Worm (Caenorhabditis elegans) whole organism, L4/young adult: Measurements from ENCODE around the gene T25B9.4.
"Not testable (repeated sequence)": the region's sequence is repeated elsewhere in the genome, so short reads cannot be mapped to it uniquely, and the experiment has no call there.

Experiments used
- W03F9.2 ChIP-seq: fragments of 150-350 bp; optimal IDR thresholded peaks from 2 replicates; lab custom pipeline; 2014; ENCODE audit warnings: missing biosample characterization, missing genetic modification characterization
- dao-5 ChIP-seq: sonication (generic microtip); optimal IDR thresholded peaks from 2 replicates; lab custom pipeline; 2016; ENCODE audit warnings: missing genotype, missing genetic modification characterization, moderate library complexity, missing compliant biosample characterization
- him-1 ChIP-seq: sonication (generic microtip); optimal IDR thresholded peaks from 2 replicates; lab custom pipeline; 2016; ENCODE audit warnings: missing genotype, missing genetic modification reagents, missing genetic modification characterization, missing compliant biosample characterization

Gene T25B9.4

DNA sequence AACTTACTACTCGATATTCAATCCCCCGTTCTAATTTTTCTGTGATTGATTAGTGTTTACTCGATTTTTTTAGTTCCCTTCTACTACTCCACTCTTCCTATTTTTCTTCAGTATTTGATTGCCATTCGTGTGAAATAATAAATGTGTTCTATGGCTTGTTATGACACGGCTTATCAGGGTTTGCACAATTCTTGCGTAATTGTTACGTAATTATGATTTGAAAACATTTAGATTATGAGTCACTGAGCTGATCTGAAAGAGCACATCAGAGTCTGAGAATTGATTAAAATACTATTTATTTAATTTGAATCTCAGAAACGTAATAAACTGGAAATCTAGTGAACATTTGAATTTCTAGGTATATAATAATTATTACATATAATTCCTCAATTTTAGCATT lies 20.1 kb upstream of the T25B9.4 start:
- TF ChIP-seq dao-5 (no peak), him-1 (tag; lab: Kevin White, UChicago) (no peak), W03F9.2 (no peak)

DNA sequence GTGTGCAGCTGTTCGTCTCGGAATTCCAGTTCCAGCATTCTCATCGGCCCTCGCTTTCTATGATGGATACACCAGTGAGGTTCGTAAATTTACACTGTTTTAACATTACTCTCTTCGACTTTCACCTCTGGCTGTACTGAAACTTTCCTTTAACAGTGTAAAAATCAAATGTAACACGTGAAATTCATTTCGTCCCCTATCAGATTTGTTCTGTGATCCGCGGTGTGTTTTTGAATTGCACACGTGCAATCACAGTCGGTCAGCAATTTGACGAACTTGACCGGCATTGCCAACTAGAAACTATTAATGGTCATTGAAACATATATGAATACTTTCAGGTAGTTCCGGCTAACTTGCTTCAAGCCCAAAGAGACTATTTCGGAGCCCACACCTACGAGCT lies 19.6 kb upstream of the T25B9.4 start:
- no peak for TF ChIP-seq dao-5
- TF ChIP-seq him-1 (tag; lab: Kevin White, UChicago), result no peak
- no peak for TF ChIP-seq W03F9.2

DNA sequence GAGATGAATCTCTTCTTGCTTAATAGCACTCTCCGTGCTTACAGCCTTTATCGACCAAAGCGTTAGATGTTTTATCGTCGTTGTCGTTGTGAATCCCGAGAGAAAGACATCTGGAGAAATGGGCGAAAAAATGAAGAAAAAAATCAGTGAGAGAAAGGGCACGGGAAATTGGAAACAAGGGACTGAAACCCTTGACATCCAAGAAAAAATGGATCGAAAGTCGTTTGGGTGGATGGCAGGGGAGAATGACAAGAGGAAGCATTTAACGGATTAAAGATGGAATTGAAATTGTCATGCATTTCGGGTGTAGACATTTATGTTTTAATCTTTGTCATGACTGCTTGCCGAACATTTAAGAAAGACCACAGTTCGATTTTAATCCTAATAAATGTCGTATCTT lies 16.3 kb upstream of the T25B9.4 start, which contains the start of gene inpp-1:
Gene inpp-1, minus strand, starts transcription at position 101 of the 400 bp plus-strand sequence.
- TF ChIP-seq him-1 (tag; lab: Kevin White, UChicago), result no peak
- TF ChIP-seq dao-5, result no peak
- TF ChIP-seq W03F9.2, result no peak

DNA sequence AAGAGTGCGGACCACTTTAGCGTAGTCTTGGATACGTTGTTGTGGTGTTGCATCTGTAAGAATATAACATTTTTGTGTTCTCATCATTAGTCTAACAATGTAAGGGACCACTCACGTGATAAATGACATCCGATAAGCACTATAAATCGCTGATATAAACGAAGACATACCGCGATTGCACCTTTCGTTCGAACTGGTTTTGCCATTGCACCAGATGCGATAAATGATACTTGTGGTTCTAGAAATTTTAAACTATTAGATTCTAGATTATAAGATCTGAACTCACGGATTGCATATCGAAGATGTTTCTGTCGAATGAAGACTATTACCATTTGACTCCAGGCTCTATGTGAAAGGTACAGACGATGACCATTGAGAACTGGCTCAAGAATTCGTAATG lies 13.8 kb upstream of the T25B9.4 start:
- TF ChIP-seq him-1 (tag; lab: Kevin White, UChicago), result no peak
- no peak for TF ChIP-seq dao-5
- TF ChIP-seq W03F9.2, result no peak

DNA sequence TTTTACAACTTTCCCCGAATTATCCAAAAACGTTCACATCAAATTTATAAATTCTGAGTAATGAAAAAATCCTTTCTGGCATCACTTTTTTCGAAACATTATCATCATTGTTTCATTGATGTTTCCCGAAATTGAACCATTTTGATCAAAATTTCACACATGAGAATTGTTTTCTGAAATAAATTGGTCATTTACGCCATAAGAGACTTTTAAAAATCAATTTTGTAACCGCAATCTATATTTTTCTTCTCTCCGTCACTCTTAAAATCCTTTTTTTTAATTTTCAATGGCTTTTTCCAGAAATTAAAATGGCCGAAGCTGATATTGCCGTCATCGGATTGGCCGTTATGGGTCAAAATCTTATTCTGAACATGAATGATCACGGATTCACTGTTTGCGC lies 11.8 kb upstream of the T25B9.4 start, which contains the start of gene T25B9.9:
Gene T25B9.9, plus strand, starts transcription at position 301 of the 400 bp plus-strand sequence.
- TF ChIP-seq dao-5 (no peak), W03F9.2 (no peak), him-1 (tag; lab: Kevin White, UChicago) (no peak)

DNA sequence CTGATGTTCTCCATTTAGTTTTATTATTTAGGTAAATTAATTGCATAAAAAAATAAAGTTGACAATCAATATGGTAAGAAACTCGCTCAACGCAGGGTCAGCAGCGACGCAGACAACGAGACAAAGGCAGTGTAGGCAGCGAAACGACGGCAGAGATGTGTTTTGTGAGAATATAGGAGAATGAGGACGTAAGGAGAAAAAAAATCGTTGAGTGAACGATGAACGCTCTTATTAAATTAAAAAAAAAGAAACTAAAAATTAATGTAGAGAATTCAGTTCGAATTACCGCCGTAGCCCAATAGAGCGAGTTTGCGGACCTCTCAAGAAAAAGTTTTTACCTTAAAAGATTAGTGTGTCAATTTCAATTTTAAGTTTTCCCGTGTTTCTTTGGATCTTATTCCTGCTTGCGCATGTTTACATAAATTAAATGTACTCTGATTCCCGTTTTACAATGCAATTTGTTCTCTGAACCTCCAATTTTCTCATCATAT lies 10.7 kb upstream of the T25B9.4 start, which contains the start of gene T25B9.8:
Gene T25B9.8, minus strand, starts transcription at position 51 of the 491 bp plus-strand sequence.
- TF ChIP-seq dao-5 (no peak), W03F9.2 (no peak), him-1 (tag; lab: Kevin White, UChicago) (no peak)

DNA sequence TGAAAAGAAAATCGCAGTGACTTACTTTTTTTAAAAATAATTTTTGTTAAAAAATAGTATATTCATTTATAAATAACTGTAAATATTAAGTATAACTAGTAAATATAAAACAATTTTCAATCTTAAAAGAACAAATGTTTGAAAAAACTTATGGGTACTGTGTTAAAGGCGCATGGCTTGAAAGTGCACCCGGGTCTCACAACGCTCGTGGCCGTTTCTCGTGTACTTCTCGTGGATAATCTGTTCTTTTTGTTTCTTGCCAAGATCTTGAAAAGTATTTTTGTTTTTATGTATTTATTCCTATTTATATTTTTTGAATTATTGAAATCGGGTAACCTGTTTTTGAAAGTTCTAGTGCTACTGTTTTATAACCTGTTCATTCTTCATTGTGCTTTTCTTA lies 8.6 kb upstream of the T25B9.4 start:
- peak; percentile 71 for TF ChIP-seq W03F9.2
- no peak for TF ChIP-seq dao-5
- no peak for TF ChIP-seq him-1 (tag; lab: Kevin White, UChicago)

DNA sequence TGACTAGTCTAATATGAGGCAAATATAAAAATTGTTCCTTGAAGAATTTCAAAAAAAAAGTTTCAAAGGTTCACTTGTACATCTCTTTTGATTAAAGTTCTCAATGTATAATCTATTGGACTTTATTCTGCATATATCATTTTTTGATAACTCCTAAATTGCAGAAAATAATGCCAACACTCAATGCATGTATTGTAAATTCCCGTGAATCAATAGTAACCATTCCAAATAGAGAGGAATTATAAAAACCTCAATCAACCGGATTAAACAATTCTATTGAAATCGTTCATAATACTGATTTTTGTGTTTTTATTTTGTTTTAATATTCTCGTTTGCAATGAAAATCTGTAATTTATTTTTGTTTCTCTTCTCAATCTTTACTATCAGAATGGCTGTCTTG lies 7.5 kb upstream of the T25B9.4 start, which contains the start of gene T25B9.12:
Gene T25B9.12, plus strand, starts transcription at position 301 of the 400 bp plus-strand sequence.
- TF ChIP-seq him-1 (tag; lab: Kevin White, UChicago), result no peak
- TF ChIP-seq dao-5, result no peak
- TF ChIP-seq W03F9.2, result no peak

DNA sequence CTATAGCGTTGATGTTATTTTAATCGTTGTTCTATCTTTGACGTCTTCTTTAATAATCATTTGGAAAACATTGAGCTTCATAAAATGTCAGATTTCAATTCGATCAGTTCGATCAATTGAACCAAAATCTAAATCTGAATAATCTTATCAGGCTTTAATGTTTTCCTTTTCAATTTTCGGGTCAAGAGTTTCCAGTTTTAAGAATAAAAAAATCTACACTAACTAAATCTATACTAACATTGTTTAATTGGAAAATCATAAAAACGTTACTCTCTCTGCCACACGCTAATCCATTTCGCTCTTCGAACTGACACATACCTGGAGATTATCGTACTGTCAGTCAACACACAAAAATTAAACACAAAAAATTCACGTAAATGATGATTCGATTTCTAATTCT lies 6.7 kb upstream of the T25B9.4 start, which contains the start of gene T25B9.11:
Gene T25B9.11, plus strand, starts transcription at position 301 of the 400 bp plus-strand sequence.
- TF ChIP-seq him-1 (tag; lab: Kevin White, UChicago) (no peak), W03F9.2 (no peak), dao-5 (no peak)

DNA sequence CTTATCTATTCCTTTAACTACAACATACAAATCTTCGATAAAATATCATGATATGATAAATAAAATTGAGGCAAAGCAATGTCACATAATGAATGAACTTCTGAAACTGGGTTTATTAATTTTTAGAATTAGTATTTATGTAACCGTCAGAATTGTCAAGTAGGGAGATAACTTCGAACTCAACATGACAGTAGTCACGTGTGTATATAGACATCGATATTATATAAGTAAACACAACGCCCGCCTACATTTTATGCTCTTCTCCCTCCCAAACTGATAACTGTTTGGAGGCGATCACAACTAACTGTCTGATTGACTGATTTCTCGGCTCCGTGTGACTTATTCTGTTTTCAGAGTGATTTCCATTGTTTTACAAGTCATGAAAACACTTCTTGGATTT lies 3.8 kb upstream of the T25B9.4 start, which contains the start of gene ugt-54:
Gene ugt-54, plus strand, starts transcription at position 355 of the 400 bp plus-strand sequence.
- no peak for TF ChIP-seq W03F9.2
- no peak for TF ChIP-seq him-1 (tag; lab: Kevin White, UChicago)
- no peak for TF ChIP-seq dao-5

DNA sequence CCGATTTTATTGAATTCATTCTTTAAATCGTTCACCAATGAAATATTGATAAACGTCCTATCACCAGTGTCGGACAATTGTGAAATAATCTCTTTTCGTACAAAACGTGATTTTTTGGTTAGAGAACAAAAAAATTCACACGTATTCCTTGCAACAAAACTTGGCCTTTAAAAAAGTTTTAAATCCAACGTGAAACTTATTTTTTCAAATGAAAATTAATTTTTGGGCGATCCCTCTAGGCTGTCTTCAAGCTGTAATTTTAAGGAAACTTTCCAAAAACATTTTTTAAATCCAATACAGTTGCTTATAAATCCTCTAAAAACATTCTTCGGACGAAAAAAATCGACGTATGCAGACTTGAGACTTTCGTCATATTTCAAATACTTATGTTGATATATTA lies 2.8 kb downstream of the T25B9.4 start, which contains the start of gene T25B9.5:
Gene T25B9.5, minus strand, starts transcription at position 101 of the 400 bp plus-strand sequence.
- no peak for TF ChIP-seq W03F9.2
- TF ChIP-seq dao-5, result no peak
- TF ChIP-seq him-1 (tag; lab: Kevin White, UChicago), result no peak

DNA sequence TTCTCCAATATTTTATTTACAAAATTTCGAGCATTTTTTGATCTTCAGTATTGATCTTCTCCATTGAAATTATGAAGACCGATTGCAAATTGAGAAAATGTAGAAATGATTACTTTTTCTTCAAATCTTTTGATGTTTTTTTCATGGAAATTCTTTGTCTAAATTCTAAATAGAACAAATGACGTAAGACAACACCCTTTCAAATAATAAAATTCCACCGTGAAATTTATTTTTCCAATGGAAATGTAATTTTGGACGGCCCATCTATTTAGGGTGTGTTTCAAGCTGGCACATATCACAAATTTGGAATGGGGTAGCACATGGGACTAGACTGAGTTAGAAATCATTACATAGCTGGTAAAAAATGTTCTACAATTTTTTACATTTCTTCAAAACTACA lies 5.8 kb downstream of the T25B9.4 start, which contains the start of gene T25B9.2:
Gene T25B9.2, minus strand, starts transcription at position 101 of the 400 bp plus-strand sequence.
- TF ChIP-seq W03F9.2; dao-5; him-1 (tag; lab: Kevin White, UChicago): not testable (repeated sequence)

DNA sequence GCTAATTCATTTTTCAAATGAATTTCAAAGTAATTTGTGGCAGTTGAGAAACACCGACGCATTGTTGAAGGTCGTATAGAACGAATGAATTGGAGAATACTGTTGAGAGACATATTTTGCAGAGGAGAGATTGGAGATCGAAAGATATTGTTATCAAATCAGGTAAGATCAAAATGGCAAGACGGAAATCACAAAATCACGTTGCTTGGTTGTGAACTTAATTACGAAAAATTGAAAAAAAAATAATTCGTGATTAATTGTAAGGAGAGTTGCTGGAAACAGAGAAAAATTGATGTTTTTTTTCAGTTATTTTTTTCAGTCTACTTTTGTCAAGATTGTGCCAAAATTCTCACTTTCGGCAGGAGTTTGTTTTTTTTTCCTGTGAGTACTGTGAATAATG lies 7.5 kb downstream of the T25B9.4 start, which contains the start of gene T25B9.1:
Gene T25B9.1, minus strand, starts transcription at position 101 of the 400 bp plus-strand sequence.
- no peak for TF ChIP-seq W03F9.2
- TF ChIP-seq dao-5, result no peak
- TF ChIP-seq him-1 (tag; lab: Kevin White, UChicago), result no peak

DNA sequence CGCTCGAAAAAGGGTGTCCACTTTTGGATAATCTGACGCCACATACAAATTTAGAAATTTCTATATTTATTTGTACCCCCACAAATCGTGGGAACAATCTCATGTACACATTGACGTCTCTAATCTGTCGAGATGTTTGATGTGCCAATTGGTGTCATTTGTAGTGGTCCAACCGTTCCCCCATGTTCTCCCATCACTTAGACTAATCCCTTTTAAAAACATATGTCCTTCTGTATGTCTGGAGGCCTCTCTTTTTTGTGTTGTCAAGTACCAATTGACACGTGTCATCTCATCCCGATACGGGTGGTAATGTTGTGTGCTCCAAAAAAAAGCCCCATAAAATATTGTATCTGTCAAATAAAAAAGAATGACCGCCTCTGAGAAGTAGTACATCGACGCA lies 12.2 kb downstream of the T25B9.4 start:
- TF ChIP-seq him-1 (tag; lab: Kevin White, UChicago) (no peak), W03F9.2 (no peak), dao-5 (no peak)

DNA sequence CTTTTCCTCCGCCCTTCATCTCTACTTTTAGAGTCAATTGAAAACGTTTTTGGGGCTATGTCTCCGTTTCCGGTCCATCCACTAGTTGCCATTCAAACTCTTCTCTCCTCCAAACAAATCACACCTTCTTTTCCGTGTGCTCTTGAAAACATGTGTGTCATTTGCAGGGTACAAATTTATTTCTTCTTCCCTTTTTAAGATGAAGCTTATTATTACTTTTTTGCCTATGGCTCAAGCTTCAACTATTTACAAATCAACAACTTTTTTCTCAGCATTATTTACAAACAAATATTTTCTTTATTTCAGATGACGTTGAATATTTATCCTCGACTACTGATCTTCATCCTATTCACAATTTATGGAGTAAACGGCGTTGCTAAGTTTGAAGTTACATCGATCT lies 13.0 kb downstream of the T25B9.4 start, which contains the start of gene T25B9.3:
Gene T25B9.3, plus strand, starts transcription at position 301 of the 400 bp plus-strand sequence.
- TF ChIP-seq dao-5 (no peak), W03F9.2 (no peak), him-1 (tag; lab: Kevin White, UChicago) (no peak)
